Worm (Caenorhabditis elegans) whole organism, midembryonic: ENCODE data around the gene B0496.6.

ENCODE experiments used
- T22C8.4 ChIP-seq: fragments of 200-800 bp; sonication (Bioruptor generic); IDR thresholded peaks from 2 replicates; pipeline ENCODE4 v1.3.6; 2022; ENCODE audit warnings: missing genetic modification characterization, missing compliant biosample characterization
- cog-1 ChIP-seq: sonication (generic microtip); optimal IDR thresholded peaks from 2 replicates; lab custom pipeline; 2016; ENCODE audit warnings: missing genetic modification characterization, missing compliant biosample characterization
- klf-2 ChIP-seq: fragments of 200-800 bp; sonication (Bioruptor generic); conservative IDR thresholded peaks from 2 replicates; pipeline ENCODE4 v1.3.6; 2022; ENCODE audit warnings: missing genetic modification reagents, missing genetic modification characterization, missing compliant biosample characterization
- tab-1 ChIP-seq: fragments of 200-800 bp; sonication (Bioruptor generic); IDR thresholded peaks from 2 replicates; pipeline ENCODE4 v1.3.6; 2022; ENCODE audit warnings: missing genetic modification characterization, missing compliant biosample characterization
- ztf-23 ChIP-seq: fragments of 200-800 bp; sonication (Bioruptor generic); IDR thresholded peaks from 2 replicates; pipeline ENCODE4 v1.3.6; 2022; ENCODE audit warnings: missing genetic modification reagents, missing genetic modification characterization, missing compliant biosample characterization

ce11 chrIV:7445236-7445635 lies 26.3 kb downstream of the B0496.6 start, which contains the start of gene valv-1:
- TF ChIP-seq cog-1 (tag; lab: Kevin White, UChicago), result no peak
- TF ChIP-seq ztf-23 (GFP tag; lab: Robert Waterston, UW), result no peak
- no peak for TF ChIP-seq tab-1
- no peak for TF ChIP-seq klf-2
- TF ChIP-seq T22C8.4 (GFP tag; lab: Robert Waterston, UW), result no peak
